Worm (Caenorhabditis elegans) whole organism, L4/young adult: ENCODE results near the gene W03H9.2.

ENCODE experiments used
- W03F9.2 ChIP-seq: fragments of 150-350 bp; optimal IDR thresholded peaks from 2 replicates; lab custom pipeline; 2014; ENCODE audit warnings: missing biosample characterization, missing genetic modification characterization
- dao-5 ChIP-seq: sonication (generic microtip); optimal IDR thresholded peaks from 2 replicates; lab custom pipeline; 2016; ENCODE audit warnings: missing genotype, missing genetic modification characterization, moderate library complexity, missing compliant biosample characterization
- him-1 ChIP-seq: sonication (generic microtip); optimal IDR thresholded peaks from 2 replicates; lab custom pipeline; 2016; ENCODE audit warnings: missing genotype, missing genetic modification reagents, missing genetic modification characterization, missing compliant biosample characterization

DNA sequence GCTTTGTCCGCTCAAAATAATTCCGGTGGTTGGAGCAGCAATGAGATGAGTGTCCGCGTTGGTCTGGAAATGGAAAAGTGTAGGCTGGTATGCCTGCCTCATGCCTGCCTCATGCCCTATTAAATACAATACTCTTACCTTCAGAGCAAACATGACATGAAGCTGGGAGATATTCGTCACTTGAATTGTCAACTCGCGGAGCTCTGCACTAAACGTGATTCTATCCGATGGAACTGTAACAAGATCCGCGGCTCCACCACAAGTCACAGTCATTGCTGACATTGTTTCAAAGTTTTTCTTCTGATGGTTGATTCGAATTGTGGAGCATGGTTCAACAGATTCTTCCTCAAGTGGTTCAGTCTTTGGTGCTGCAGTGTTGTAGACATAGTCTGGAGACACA lies 29.5 kb upstream of the W03H9.2 start:
- TF ChIP-seq him-1 (no peak), dao-5 (tag; lab: Kevin White, UChicago) (no peak), W03F9.2 (no peak)
